Fruit fly (Drosophila melanogaster): ENCODE results near the gene skd.

The skd gene

DNA sequence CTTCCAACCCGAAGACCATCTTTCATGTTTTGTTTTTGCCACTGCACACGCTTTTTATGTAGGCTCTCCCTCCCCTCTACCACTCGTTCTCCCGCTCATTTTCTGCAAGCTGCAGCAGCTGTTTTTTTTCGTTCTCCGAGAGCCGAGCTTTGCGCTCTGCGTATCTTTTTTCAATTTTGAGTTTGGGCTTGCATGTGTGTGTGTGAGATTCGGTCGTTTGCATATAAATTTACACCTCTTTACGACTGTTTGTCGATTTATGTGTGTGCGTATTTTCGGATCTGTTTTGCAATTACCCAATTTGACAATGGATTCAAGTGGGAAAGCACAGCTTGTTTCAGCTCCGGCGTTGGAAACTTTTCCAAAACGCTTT lies 30.3 kb upstream of the skd start:
- TF ChIP-seq Trl (optimal IDR thresholded peaks at IDR 0.05) (peak; percentile 43 to 44), Trl (GFP tag; optimal IDR thresholded peaks at IDR 0.05) (no peak), vvl (GFP tag; IDR thresholded peaks at IDR 0.05) (peak; percentile 58; the same call in 1 of the 2 replicates), cg (GFP tag; optimal IDR thresholded peaks at IDR 0.05) (peak; percentile 64), Bgb (GFP tag; IDR thresholded peaks at IDR 0.05; ENCODE audit: partially characterized antibody) (no peak), CG15514 (GFP tag; optimal IDR thresholded peaks at IDR 0.05) (no peak), chinmo (GFP tag; IDR thresholded peaks at IDR 0.05; ENCODE audit: partially characterized antibody) (peak; percentile 96), CG17361 (GFP tag; IDR thresholded peaks at IDR 0.05) (0 out of 3 replicates have a peak, but pooled peaks have one; percentile 7), crol (GFP tag; IDR thresholded peaks at IDR 0.05) (peak; percentile 50; the same call in 1 of the 2 replicates), CG17829 (tag; optimal IDR thresholded peaks at IDR 0.05) (no peak), abd-A (tag; optimal IDR thresholded peaks at IDR 0.05) (peak; percentile 20)

DNA sequence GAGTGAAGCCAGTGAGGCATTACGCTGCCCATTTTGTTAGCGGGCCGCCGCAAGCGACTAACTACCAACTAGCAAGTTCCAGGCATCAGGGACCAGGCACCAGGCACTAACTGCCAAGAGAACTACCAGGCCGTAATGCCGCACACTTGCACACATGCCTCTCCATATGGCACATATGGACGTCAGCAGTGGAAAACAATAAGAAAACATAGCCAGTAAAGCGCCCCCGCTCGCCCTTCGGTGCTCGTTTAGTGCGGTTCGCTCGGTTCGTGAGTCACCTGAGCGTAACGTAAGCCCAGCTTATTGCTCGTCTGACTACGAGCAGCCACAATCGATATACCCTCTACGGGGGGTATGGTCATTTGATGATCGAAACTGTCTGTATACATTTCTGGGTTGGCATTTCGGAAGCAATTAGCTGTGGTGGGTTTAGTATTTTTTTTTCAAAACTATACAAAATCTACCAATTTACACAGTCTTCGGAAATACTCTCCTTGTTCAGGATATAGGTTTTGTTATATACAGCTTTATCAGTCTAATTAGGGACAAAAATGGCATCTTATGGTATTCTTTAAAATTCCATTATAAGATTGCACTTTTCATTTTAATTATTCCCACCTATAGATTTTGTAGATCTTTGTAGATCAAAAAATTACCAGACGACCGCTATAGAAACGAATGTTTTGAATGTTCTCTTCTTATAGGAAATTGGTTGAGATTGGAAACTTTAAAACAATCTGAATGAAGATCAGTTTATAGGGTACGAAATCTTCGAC lies 29.7 kb upstream of the skd start:
- no peak for TF ChIP-seq HHEX (GFP tag; optimal IDR thresholded peaks at IDR 0.05)
- no peak for TF ChIP-seq cas (GFP tag; IDR thresholded peaks at IDR 0.05)
- TF ChIP-seq CG9817 (tag; optimal IDR thresholded peaks at IDR 0.05), result no peak
- TF ChIP-seq CG10654 (GFP tag; optimal IDR thresholded peaks at IDR 0.05), result no peak
- TF ChIP-seq HLH4C (GFP tag; IDR thresholded peaks at IDR 0.05; ENCODE audit: partially characterized antibody), result no peak
- TF ChIP-seq CG12769 (tag; optimal IDR thresholded peaks at IDR 0.05), result peak; percentile 80
- TF ChIP-seq gro (GFP tag; optimal IDR thresholded peaks at IDR 0.05), result no peak
- TF ChIP-seq CG7556 (GFP tag; optimal IDR thresholded peaks at IDR 0.05), result peak; percentile 12
- TF ChIP-seq Hr51 (GFP tag; optimal IDR thresholded peaks at IDR 0.05), result peak in 1 of 2 experiments; percentile 55
- TF ChIP-seq jing (GFP tag; optimal IDR thresholded peaks at IDR 0.05), result no peak
- TF ChIP-seq crol (GFP tag; IDR thresholded peaks at IDR 0.05), result peak; percentile 83
- no peak for TF ChIP-seq otp (GFP tag; IDR thresholded peaks at IDR 0.05)
- TF ChIP-seq CG12744 (GFP tag; optimal IDR thresholded peaks at IDR 0.05), result no peak
- TF ChIP-seq CG6689 (GFP tag; IDR thresholded peaks at IDR 0.05), result peak; percentile 26; the same call in 1 of the 2 replicates
- no peak for TF ChIP-seq nom (GFP tag; optimal IDR thresholded peaks at IDR 0.05)
- peak; percentile 27 for TF ChIP-seq CG17385 (GFP tag; optimal IDR thresholded peaks at IDR 0.05)
- TF ChIP-seq CG17361 (GFP tag; IDR thresholded peaks at IDR 0.05), result peak; percentile 64
- TF ChIP-seq dpn (GFP tag; optimal IDR thresholded peaks at IDR 0.05), result peak in 1 of 2 experiments; percentile 11
- peak; percentile 3 for TF ChIP-seq zfh2 (GFP tag; optimal IDR thresholded peaks at IDR 0.05)
- no peak for TF ChIP-seq Dad (GFP tag; optimal IDR thresholded peaks at IDR 0.05)
- no peak for TF ChIP-seq Hmx (GFP tag; optimal IDR thresholded peaks at IDR 0.05)
- TF ChIP-seq crc (GFP tag; optimal IDR thresholded peaks at IDR 0.05), result no peak
- no peak for TF ChIP-seq Dfd (GFP tag; optimal IDR thresholded peaks at IDR 0.05)
- no peak for TF ChIP-seq onecut (GFP tag; IDR thresholded peaks at IDR 0.05)
- TF ChIP-seq CG3407 (GFP tag; optimal IDR thresholded peaks at IDR 0.05), result no peak
- TF ChIP-seq CG3065 (GFP tag; optimal IDR thresholded peaks at IDR 0.05), result no peak
- TF ChIP-seq CG30431 (GFP tag; optimal IDR thresholded peaks at IDR 0.05), result no peak
- TF ChIP-seq p53 (GFP tag; optimal IDR thresholded peaks at IDR 0.05), result no peak
- TF ChIP-seq CG11695 (GFP tag; IDR thresholded peaks at IDR 0.05), result no peak
- TF ChIP-seq sens (GFP tag), result peak; percentile 76
- TF ChIP-seq wek (GFP tag; optimal IDR thresholded peaks at IDR 0.05), result no peak
- TF ChIP-seq B-H1 (GFP tag; IDR thresholded peaks at IDR 0.05), result no peak
- peak; percentile 62 for TF ChIP-seq slbo (GFP tag; IDR thresholded peaks at IDR 0.05)
- TF ChIP-seq nerfin-2 (GFP tag; IDR thresholded peaks at IDR 0.05; ENCODE audit: partially characterized antibody), result no peak
- TF ChIP-seq Ets97D (GFP tag; optimal IDR thresholded peaks at IDR 0.05), result no peak
- TF ChIP-seq CHES-1-like (GFP tag; optimal IDR thresholded peaks at IDR 0.05), result no peak
- TF ChIP-seq CG17568 (GFP tag; optimal IDR thresholded peaks at IDR 0.05), result no peak
- TF ChIP-seq E2f1 (GFP tag; IDR thresholded peaks at IDR 0.05), result 0 out of 2 replicates have a peak, but pooled peaks have one; percentile 15
- no peak for TF ChIP-seq Awh (GFP tag; IDR thresholded peaks at IDR 0.05)
